Worm (Caenorhabditis elegans) whole organism, early embryonic: ENCODE measurements around the gene gnrr-4.

Experiments used
- B0310.2 ChIP-seq: sonication (generic microtip); optimal IDR thresholded peaks from 2 replicates; lab custom pipeline; 2016; ENCODE audit warnings: mild to moderate bottlenecking, missing genetic modification characterization, missing compliant biosample characterization
- F13C5.2 ChIP-seq: sonication (generic microtip); optimal IDR thresholded peaks from 2 replicates; lab custom pipeline; 2017; ENCODE audit warnings: mild to moderate bottlenecking, missing genetic modification characterization, inconsistent platforms, missing compliant biosample characterization
- aly-1 ChIP-seq: sonication (generic microtip); optimal IDR thresholded peaks from 2 replicates; lab custom pipeline; 2016; ENCODE audit warnings: missing genetic modification characterization, missing compliant biosample characterization
- ama-1 ChIP-seq: fragments of 150-350 bp; optimal IDR thresholded peaks from 2 replicates; lab custom pipeline; 2014
- ceh-13 ChIP-seq: fragments of 200-800 bp; sonication (Bioruptor generic); optimal IDR thresholded peaks from 2 replicates; lab custom pipeline; 2018; ENCODE audit warnings: mild to moderate bottlenecking, missing genetic modification characterization, missing compliant biosample characterization
- ceh-36 ChIP-seq: sonication (generic microtip); optimal IDR thresholded peaks from 2 replicates; lab custom pipeline; 2016; ENCODE audit warnings: missing genetic modification characterization, inconsistent platforms, missing compliant biosample characterization
- ets-7 ChIP-seq: sonication (generic microtip); optimal IDR thresholded peaks from 2 replicates; lab custom pipeline; 2016; ENCODE audit warnings: missing genotype, missing genetic modification characterization, missing compliant biosample characterization
- flt-1 ChIP-seq: fragments of 200-800 bp; sonication (Bioruptor generic); IDR thresholded peaks from 2 replicates; pipeline ENCODE4 v1.3.6; 2022; ENCODE audit warnings: missing genetic modification characterization, missing compliant biosample characterization
- hmbx-1 ChIP-seq: sonication (generic microtip); optimal IDR thresholded peaks from 2 replicates; lab custom pipeline; 2016; ENCODE audit warnings: mild to moderate bottlenecking, missing genetic modification characterization, missing compliant biosample characterization
- hmg-4 ChIP-seq: fragments of 200-800 bp; sonication (Bioruptor generic); optimal IDR thresholded peaks from 2 replicates; lab custom pipeline; 2018; ENCODE audit warnings: mild to moderate bottlenecking, missing genetic modification characterization, missing compliant biosample characterization
- hnd-1 ChIP-seq: sonication (generic microtip); optimal IDR thresholded peaks from 2 replicates; lab custom pipeline; 2016; ENCODE audit warnings: missing genetic modification characterization, missing compliant biosample characterization
- pes-1 ChIP-seq: fragments of 200-800 bp; sonication (Bioruptor generic); IDR thresholded peaks from 2 replicates; pipeline ENCODE4 v1.3.6; 2022; ENCODE audit warnings: missing genetic modification reagents, missing genetic modification characterization, missing compliant biosample characterization
- scrt-1 ChIP-seq: fragments of 200-800 bp; sonication (Bioruptor generic); IDR thresholded peaks from 2 replicates; pipeline ENCODE4 v1.3.6; 2022; ENCODE audit warnings: missing genetic modification characterization, missing compliant biosample characterization
- sea-1 ChIP-seq: fragments of 200-800 bp; sonication (Bioruptor generic); conservative IDR thresholded peaks from 2 replicates; pipeline ENCODE4 v1.3.6; 2022; ENCODE audit warnings: missing genetic modification characterization, missing compliant biosample characterization
- tbx-11 ChIP-seq: fragments of 200-800 bp; sonication (Bioruptor generic); IDR thresholded peaks from 2 replicates; pipeline ENCODE4 v1.3.6; 2022; ENCODE audit warnings: missing genetic modification characterization, missing compliant biosample characterization
- tbx-37 ChIP-seq: fragments of 200-800 bp; sonication (Bioruptor generic); conservative IDR thresholded peaks from 2 replicates; pipeline ENCODE4 v1.3.6; 2022; ENCODE audit warnings: missing genetic modification reagents, missing genetic modification characterization, missing compliant biosample characterization
- tra-4 ChIP-seq: sonication (generic microtip); optimal IDR thresholded peaks from 2 replicates; lab custom pipeline; 2017; ENCODE audit warnings: missing genetic modification characterization, missing compliant biosample characterization

Gene gnrr-4

DNA sequence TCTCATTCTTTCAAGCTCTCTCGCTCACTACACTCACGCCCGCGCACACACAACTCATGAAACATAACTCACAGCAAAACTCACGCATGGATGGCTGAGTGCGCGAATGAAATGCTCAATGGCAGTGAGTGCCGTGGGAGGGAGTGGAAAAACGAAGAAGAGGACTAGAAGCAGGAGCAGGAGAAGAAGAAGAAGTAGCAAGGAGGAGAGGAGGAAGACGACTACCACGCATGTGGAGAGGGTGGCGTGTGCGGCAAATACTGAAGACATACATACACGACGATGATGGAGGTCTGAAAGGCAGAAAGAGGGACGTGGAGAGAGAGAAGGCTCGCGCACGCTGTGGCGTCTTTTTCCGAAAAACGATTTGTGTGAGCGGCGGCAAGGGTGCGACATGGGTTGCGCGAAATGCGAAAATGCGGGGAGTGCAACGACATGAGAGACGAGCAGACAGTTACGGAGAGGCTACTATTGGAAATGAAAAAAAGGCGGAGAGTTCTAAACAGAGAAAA is 14.1 kb downstream of the gnrr-4 start:
- TF ChIP-seq F13C5.2: peak; percentile 31
- TF ChIP-seq hmbx-1 (tag; lab: Kevin White, UChicago): no peak

DNA sequence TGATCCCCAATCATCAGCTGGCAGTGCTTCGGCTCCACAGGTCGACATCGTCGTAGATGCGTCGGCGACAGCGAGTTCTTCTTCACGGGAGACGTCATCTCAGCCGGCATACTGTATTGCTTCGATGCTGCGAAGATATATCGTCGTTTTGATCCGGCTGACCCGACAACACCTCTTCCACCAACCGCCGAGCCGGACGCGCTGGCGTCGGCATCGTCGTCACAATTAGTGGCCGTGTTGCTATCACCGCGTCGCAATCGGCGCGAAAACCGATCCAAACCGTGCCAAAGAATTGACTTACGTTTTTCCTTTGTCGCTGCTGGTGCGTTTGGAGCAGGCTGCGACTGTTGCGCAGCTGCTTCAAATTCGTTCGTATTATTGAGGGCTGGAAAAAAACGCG is 16.9 kb downstream of the gnrr-4 start:
- no peak for TF ChIP-seq hmbx-1 (tag; lab: Kevin White, UChicago)

DNA sequence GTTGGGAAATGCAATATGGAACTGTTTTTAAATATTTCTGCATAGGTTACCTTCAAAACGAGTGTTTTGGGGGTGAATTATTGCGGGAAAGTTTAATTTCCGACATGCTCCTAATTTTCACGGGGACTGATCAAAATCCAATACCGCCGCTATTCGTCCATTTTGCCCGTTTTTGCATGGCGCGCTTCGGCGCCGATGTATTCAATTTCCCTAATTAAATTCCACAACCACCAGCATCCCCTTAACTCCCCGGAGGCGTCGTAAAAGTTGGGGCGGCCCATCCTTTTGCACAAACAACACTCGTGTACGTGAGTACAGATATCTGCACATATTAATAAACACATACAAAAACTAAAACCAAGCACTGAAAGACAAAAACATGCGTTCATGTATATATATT is 18.6 kb downstream of the gnrr-4 start:
- TF ChIP-seq pes-1 (GFP tag; lab: Robert Waterston, UW): no peak
- TF ChIP-seq flt-1: no peak
- TF ChIP-seq B0310.2 (tag; lab: Kevin White, UChicago): no peak
- TF ChIP-seq tbx-37: no peak
- TF ChIP-seq F13C5.2: no peak
- TF ChIP-seq hmg-4 (GFP tag; lab: Kevin White, UChicago): no peak
- no peak for TF ChIP-seq hnd-1 (tag; lab: Kevin White, UChicago)
- no peak for TF ChIP-seq ceh-36 (tag; lab: Kevin White, UChicago)
- no peak for TF ChIP-seq scrt-1 (GFP tag; lab: Robert Waterston, UW)
- TF ChIP-seq sea-1 (GFP tag; lab: Robert Waterston, UW): no peak
- no peak for TF ChIP-seq tbx-11 (GFP tag; lab: Robert Waterston, UW)
- TF ChIP-seq ama-1 (lab: Kevin White, UChicago): no peak
- no peak for TF ChIP-seq ceh-13
- no peak for TF ChIP-seq aly-1 (tag; lab: Kevin White, UChicago)
- TF ChIP-seq ets-7 (tag; lab: Kevin White, UChicago): no peak
- TF ChIP-seq hmbx-1 (tag; lab: Kevin White, UChicago): no peak
- no peak for TF ChIP-seq tra-4

DNA sequence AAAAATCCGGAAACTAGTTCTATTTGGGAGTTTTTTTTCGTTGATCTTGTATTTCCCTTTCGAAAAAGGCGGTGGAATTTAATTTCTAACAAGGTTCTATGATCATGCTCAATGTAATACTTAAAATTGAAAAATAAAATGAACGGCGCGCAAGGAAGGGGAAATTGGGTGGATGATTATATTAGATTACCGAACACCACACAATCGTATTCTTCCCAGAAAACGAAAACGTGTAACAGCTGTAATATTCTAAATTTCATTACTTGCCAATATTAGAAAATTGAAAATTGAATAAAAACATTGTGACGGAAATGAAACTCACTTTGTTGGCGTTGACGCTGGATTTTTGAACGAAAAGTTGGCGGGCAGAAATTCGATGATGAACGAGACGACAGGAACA is 19.4 kb downstream of the gnrr-4 start:
- TF ChIP-seq tra-4 (no peak), ceh-13 (no peak), flt-1 (no peak), tbx-37 (no peak), ets-7 (tag; lab: Kevin White, UChicago) (no peak), hmbx-1 (tag; lab: Kevin White, UChicago) (no peak), B0310.2 (tag; lab: Kevin White, UChicago) (no peak), tbx-11 (GFP tag; lab: Robert Waterston, UW) (no peak), pes-1 (GFP tag; lab: Robert Waterston, UW) (no peak), ceh-36 (tag; lab: Kevin White, UChicago) (no peak)

DNA sequence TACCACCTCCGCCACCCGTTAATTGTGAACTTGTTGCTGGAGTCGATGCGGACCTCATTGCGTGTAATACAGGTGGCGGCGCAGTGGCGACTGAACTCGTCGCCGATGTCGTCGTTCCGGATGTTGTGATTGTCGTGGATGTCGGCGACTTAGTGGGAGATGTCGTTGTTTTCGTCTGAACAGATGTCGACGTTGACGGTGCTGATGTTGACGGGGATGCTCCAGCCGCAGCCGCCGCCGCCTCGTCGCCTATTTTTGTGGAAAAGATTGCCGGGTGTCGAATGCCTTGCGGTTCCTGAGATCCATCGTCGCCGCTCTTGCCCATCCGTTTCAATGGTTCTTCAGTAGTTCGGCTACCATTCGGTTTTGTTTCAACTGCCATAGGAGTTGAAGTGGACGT is 22.2 kb downstream of the gnrr-4 start:
- TF ChIP-seq sea-1 (GFP tag; lab: Robert Waterston, UW) (no peak), pes-1 (GFP tag; lab: Robert Waterston, UW) (no peak), scrt-1 (GFP tag; lab: Robert Waterston, UW) (no peak), hmbx-1 (tag; lab: Kevin White, UChicago) (no peak), ceh-36 (tag; lab: Kevin White, UChicago) (no peak), tbx-37 (no peak), ama-1 (lab: Kevin White, UChicago) (no peak), hmg-4 (GFP tag; lab: Kevin White, UChicago) (no peak), tbx-11 (GFP tag; lab: Robert Waterston, UW) (no peak), tra-4 (no peak), hnd-1 (tag; lab: Kevin White, UChicago) (no peak), ets-7 (tag; lab: Kevin White, UChicago) (no peak), aly-1 (tag; lab: Kevin White, UChicago) (no peak), ceh-13 (no peak)

DNA sequence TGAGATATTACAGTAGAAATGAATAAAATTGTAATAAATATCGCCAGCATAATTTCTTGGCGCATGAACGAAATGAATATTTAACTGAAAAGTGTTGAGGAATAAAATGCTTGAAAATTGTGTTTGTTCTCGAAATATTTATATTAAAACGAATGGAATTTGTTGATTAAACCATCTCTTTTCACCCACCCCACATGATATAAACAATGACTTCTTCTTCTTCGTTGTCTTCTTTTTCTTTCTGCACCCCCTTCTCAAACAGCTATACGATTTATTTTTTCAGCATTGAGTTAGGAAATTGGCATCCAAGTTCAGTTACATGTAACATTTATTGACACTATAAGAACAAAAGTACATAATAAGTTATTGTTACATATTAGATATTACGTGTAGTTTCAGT is 23.0 kb downstream of the gnrr-4 start, which contains the start of gene C41G11.1:
Gene C41G11.1 (minus strand): TSS at position 101 of the 400 bp plus-strand sequence.
- TF ChIP-seq ceh-13: no peak
- no peak for TF ChIP-seq ets-7 (tag; lab: Kevin White, UChicago)
- TF ChIP-seq tbx-37: no peak
- TF ChIP-seq tra-4: no peak
- no peak for TF ChIP-seq tbx-11 (GFP tag; lab: Robert Waterston, UW)
- no peak for TF ChIP-seq F13C5.2
- no peak for TF ChIP-seq flt-1
- TF ChIP-seq pes-1 (GFP tag; lab: Robert Waterston, UW): no peak

DNA sequence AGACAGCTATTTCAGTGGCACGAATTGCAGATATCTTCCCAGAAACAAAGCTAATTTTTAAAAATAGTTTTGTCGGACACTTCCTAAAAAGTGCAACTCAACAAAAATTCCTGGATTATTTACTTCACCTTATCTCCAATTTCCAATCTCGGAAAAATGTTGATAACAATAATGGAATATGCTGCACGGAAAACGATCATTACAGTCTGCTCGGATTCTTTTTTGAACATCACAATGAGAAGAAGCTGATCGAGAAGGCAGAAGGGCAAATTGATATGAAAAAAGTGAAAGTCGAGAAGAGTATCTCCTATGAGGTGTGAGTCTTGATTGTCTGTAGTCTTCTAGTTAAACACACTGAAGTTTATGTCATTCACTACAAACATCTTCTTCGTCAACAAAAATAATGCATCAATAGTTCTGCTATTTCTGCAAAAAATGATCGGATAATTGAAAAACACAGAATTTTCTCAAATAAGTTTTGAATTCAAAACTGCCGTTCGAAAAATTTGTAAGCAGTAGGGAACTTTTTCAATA is 27.2 kb downstream of the gnrr-4 start:
- TF ChIP-seq tbx-37 (no peak), tra-4 (no peak), hmg-4 (GFP tag; lab: Kevin White, UChicago) (no peak), hnd-1 (tag; lab: Kevin White, UChicago) (no peak), ama-1 (lab: Kevin White, UChicago) (no peak), tbx-11 (GFP tag; lab: Robert Waterston, UW) (no peak), hmbx-1 (tag; lab: Kevin White, UChicago) (no peak), flt-1 (no peak), aly-1 (tag; lab: Kevin White, UChicago) (no peak)

DNA sequence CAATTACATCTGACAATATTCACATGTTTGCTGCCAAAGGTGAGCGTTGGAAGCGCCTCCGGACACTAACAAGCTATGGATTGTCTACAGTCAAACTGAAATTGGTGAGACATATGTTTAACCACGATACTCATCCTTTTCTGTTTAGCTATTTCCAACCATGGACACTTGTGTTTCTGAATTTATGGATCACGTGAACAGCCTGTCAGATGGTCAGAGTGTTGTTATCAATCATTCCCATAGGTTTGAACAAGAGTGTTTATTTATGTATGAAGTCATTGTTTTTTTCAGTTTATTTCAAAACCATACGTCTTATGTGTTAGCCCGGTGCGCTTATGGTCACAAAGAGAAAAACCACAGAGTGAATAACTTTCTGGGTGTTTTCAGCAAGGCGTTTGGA is 27.7 kb downstream of the gnrr-4 start:
- TF ChIP-seq ama-1 (lab: Kevin White, UChicago): no peak
- TF ChIP-seq sea-1 (GFP tag; lab: Robert Waterston, UW): no peak
